Worm (Caenorhabditis elegans) whole organism, L4 larva: ENCODE data around the gene hlh-30.

Source experiments
- T20F7.1 ChIP-seq: fragments of 200-800 bp; sonication (Bioruptor generic); optimal IDR thresholded peaks from 2 replicates; lab custom pipeline; 2018; ENCODE audit warnings: mild to moderate bottlenecking, missing genetic modification characterization, missing compliant biosample characterization
- T26A8.4 ChIP-seq: fragments of 200-800 bp; sonication (Bioruptor generic); IDR thresholded peaks from 2 replicates; pipeline ENCODE4 v1.3.6; 2022; ENCODE audit warnings: missing genetic modification characterization, missing compliant biosample characterization
- ZK546.5 ChIP-seq, 2 experiments: sonication (generic microtip); optimal IDR thresholded peaks; 2 replicates each; lab custom pipeline; 2017; ENCODE audit warnings: missing biosample characterization in 2 of 2, missing genetic modification characterization in 2 of 2
- aha-1 ChIP-seq: fragments of 150-350 bp; peaks from one replicate; lab custom pipeline; 2014; ENCODE audit warnings: missing biosample characterization, missing genetic modification characterization
- attf-4 ChIP-seq: sonication (generic microtip); optimal IDR thresholded peaks from 3 replicates; lab custom pipeline; 2017; ENCODE audit warnings: missing biosample characterization, missing genetic modification characterization
- ceh-32 ChIP-seq: sonication (generic microtip); optimal IDR thresholded peaks from 2 replicates; lab custom pipeline; 2016; ENCODE audit warnings: mild to moderate bottlenecking, missing genetic modification characterization, missing compliant biosample characterization; ENCODE audit not compliant: poor library complexity
- cey-2 ChIP-seq: sonication (generic microtip); optimal IDR thresholded peaks from 3 replicates; lab custom pipeline; 2017; ENCODE audit warnings: missing genetic modification characterization, mild to moderate bottlenecking, missing compliant biosample characterization, antibody characterized with exemption, borderline replicate concordance; ENCODE audit not compliant: insufficient read depth
- ctbp-1 ChIP-seq: fragments of 200-800 bp; sonication (Bioruptor generic); IDR thresholded peaks from 2 replicates; pipeline ENCODE4 v1.3.6; 2022; ENCODE audit warnings: missing genetic modification reagents, missing genetic modification characterization, missing compliant biosample characterization
- dmd-9 ChIP-seq: fragments of 200-800 bp; sonication (Bioruptor generic); IDR thresholded peaks from 2 replicates; pipeline ENCODE4 v1.3.6; 2022; ENCODE audit warnings: missing genetic modification reagents, missing genetic modification characterization, missing compliant biosample characterization
- dpl-1 ChIP-seq: fragments of 150-350 bp; optimal IDR thresholded peaks from 2 replicates; lab custom pipeline; 2014; ENCODE audit warnings: missing biosample characterization, missing genetic modification reagents, missing genetic modification characterization
- egl-43 ChIP-seq: fragments of 200-800 bp; sonication (Bioruptor generic); IDR thresholded peaks from 2 replicates; pipeline ENCODE4 v1.3.6; 2022; ENCODE audit warnings: missing genetic modification reagents, missing genetic modification characterization, missing compliant biosample characterization
- fkh-10 ChIP-seq: fragments of 150-350 bp; optimal IDR thresholded peaks from 2 replicates; lab custom pipeline; 2014; ENCODE audit warnings: missing biosample characterization, missing genetic modification reagents, missing genetic modification characterization
- gei-8 ChIP-seq: fragments of 200-800 bp; sonication (Bioruptor generic); optimal IDR thresholded peaks from 2 replicates; lab custom pipeline; 2018; ENCODE audit warnings: mild to moderate bottlenecking, missing genetic modification characterization, missing compliant biosample characterization
- hif-1 ChIP-seq, 2 experiments: sonication (generic microtip); optimal IDR thresholded peaks; 2 replicates each; lab custom pipeline; 2016 to 2017; ENCODE audit warnings: missing compliant biosample characterization in 2 of 2, missing genetic modification characterization in 2 of 2, missing genetic modification reagents in 2 of 2, missing genotype in 2 of 2, mild to moderate bottlenecking in 1 of 2
- lir-3 ChIP-seq: sonication (generic microtip); optimal IDR thresholded peaks from 2 replicates; lab custom pipeline; 2016; ENCODE audit warnings: mild to moderate bottlenecking, missing genetic modification characterization, missing compliant biosample characterization
- madf-5 ChIP-seq, 2 experiments: fragments of 200-800 bp; sonication (Bioruptor generic); IDR thresholded peaks; 2 replicates each; pipeline ENCODE4 v1.3.6; 2022; ENCODE audit warnings: missing compliant biosample characterization in 2 of 2, missing genetic modification characterization in 2 of 2
- mdl-1 ChIP-seq, 2 experiments: fragments of 150-350 bp in 1 of 2; sonication (generic microtip) in 1 of 2; optimal IDR thresholded peaks; 2 replicates each; lab custom pipeline; 2014 to 2017; ENCODE audit warnings: missing biosample characterization in 2 of 2, missing genetic modification characterization in 2 of 2
- mdt-29 ChIP-seq: fragments of 200-800 bp; sonication (Bioruptor generic); IDR thresholded peaks from 2 replicates; pipeline ENCODE4 v1.3.6; 2022; ENCODE audit warnings: missing genetic modification reagents, missing genetic modification characterization, missing compliant biosample characterization
- nhr-111 ChIP-seq: fragments of 200-800 bp; sonication (Bioruptor generic); optimal IDR thresholded peaks from 2 replicates; lab custom pipeline; 2018; ENCODE audit warnings: mild to moderate bottlenecking, missing genetic modification characterization, missing compliant biosample characterization
- nhr-28 ChIP-seq: fragments of 150-350 bp; optimal IDR thresholded peaks from 2 replicates; lab custom pipeline; 2014; ENCODE audit warnings: missing biosample characterization, missing genetic modification characterization
- php-3 ChIP-seq: fragments of 200-800 bp; sonication (Bioruptor generic); IDR thresholded peaks from 2 replicates; pipeline ENCODE4 v1.3.6; 2022; ENCODE audit warnings: missing genetic modification reagents, missing genetic modification characterization, missing compliant biosample characterization
- saeg-2 ChIP-seq: fragments of 200-800 bp; sonication (Bioruptor generic); IDR thresholded peaks from 2 replicates; pipeline ENCODE4 v1.3.6; 2022; ENCODE audit warnings: missing genetic modification reagents, missing genetic modification characterization, missing compliant biosample characterization
- set-16 ChIP-seq: fragments of 200-800 bp; sonication (Bioruptor generic); IDR thresholded peaks from 2 replicates; pipeline ENCODE4 v1.3.6; 2022; ENCODE audit warnings: missing genetic modification reagents, missing genetic modification characterization, missing compliant biosample characterization
- skn-1 ChIP-seq: fragments of 150-350 bp; optimal IDR thresholded peaks from 2 replicates; lab custom pipeline; 2014; ENCODE audit warnings: missing biosample characterization, missing genetic modification characterization
- unc-39 ChIP-seq: sonication (generic microtip); optimal IDR thresholded peaks from 2 replicates; lab custom pipeline; 2017; ENCODE audit warnings: missing biosample characterization, missing genetic modification characterization
- unc-62 ChIP-seq, 3 experiments: fragments of 150-350 bp in 1 of 3; sonication (generic microtip); optimal IDR thresholded peaks in 2 of 3; peaks in 1 of 3; 1 replicate in 1 of 3; 2 replicates in 2 of 3; lab custom pipeline; 2014 to 2017; ENCODE audit warnings: missing biosample characterization in 3 of 3, missing genetic modification characterization in 3 of 3, missing genetic modification reagents in 3 of 3, missing genotype in 1 of 3
- vab-7 ChIP-seq: fragments of 200-800 bp; sonication (Bioruptor generic); IDR thresholded peaks from 2 replicates; pipeline ENCODE4 v1.3.6; 2022; ENCODE audit warnings: missing genetic modification reagents, missing genetic modification characterization, missing compliant biosample characterization
- zfp-2 ChIP-seq: sonication (generic microtip); optimal IDR thresholded peaks from 2 replicates; lab custom pipeline; 2016; ENCODE audit warnings: mild to moderate bottlenecking, missing genetic modification characterization, missing compliant biosample characterization
- zip-11 ChIP-seq: fragments of 200-800 bp; sonication (Bioruptor generic); IDR thresholded peaks from 2 replicates; pipeline ENCODE4 v1.3.6; 2022; ENCODE audit warnings: missing genetic modification characterization, missing compliant biosample characterization
- zip-2 ChIP-seq: fragments of 150-350 bp; optimal IDR thresholded peaks from 2 replicates; lab custom pipeline; 2014; ENCODE audit warnings: missing biosample characterization, missing genetic modification characterization
- ztf-11 ChIP-seq: fragments of 150-350 bp; optimal IDR thresholded peaks from 2 replicates; lab custom pipeline; 2014; ENCODE audit warnings: missing biosample characterization, missing genetic modification characterization

hlh-30 gene

ce11 chrIV:4007697-4008096 is 27.1 kb downstream of the hlh-30 start, which contains the start of gene W02C12.2:
W02C12.2 (minus strand) TSS chrIV:4007973.
- TF ChIP-seq php-3 (no peak), nhr-111 (GFP tag; lab: Kevin White, UChicago) (no peak), T26A8.4 (GFP tag; lab: Robert Waterston, UW) (no peak), unc-39 (no peak), nhr-28 (tag; lab: Kevin White, UChicago) (no peak), mdl-1 (tag; optimal IDR thresholded peaks at IDR 0.05; lab: Kevin White, UChicago) (no peak), saeg-2 (no peak), gei-8 (GFP tag; lab: Kevin White, UChicago) (no peak), set-16 (GFP tag; lab: Robert Waterston, UW) (peak; percentile 43; the same call in 1 of the 2 replicates), dmd-9 (GFP tag; lab: Robert Waterston, UW) (no peak), hif-1 (tag; optimal IDR thresholded peaks at IDR 0.05; lab: Kevin White, UChicago) (peak in 1 of 2 experiments; percentile 40), T20F7.1 (GFP tag; lab: Kevin White, UChicago) (no peak), egl-43 (GFP tag; lab: Robert Waterston, UW) (0 out of 2 replicates have a peak, but pooled peaks have one; percentile 35), ceh-32 (tag; lab: Kevin White, UChicago) (no peak), ZK546.5 (tag; optimal IDR thresholded peaks at IDR 0.05; lab: Kevin White, UChicago) (no peak), aha-1 (tag; lab: Kevin White, UChicago) (peak; percentile 6), unc-62 (GFP tag; optimal IDR thresholded peaks at IDR 0.05 in 1 of 2; lab: Kevin White, UChicago) (peak in 1 of 2 experiments; percentile 60), unc-62 (tag; optimal IDR thresholded peaks at IDR 0.05; lab: Kevin White, UChicago) (no peak)

ce11 chrIV:4005166-4005565 is 29.6 kb downstream of the hlh-30 start:
- no peak for TF ChIP-seq zip-11 (GFP tag; lab: Robert Waterston, UW)
- TF ChIP-seq vab-7 (GFP tag; lab: Robert Waterston, UW) = no peak
- TF ChIP-seq fkh-10 (GFP tag; lab: Kevin White, UChicago) = peak; percentile 60

- TF ChIP-seq zfp-2 (tag; lab: Kevin White, UChicago) (no peak), set-16 (GFP tag; lab: Robert Waterston, UW) (peak; percentile 65), cey-2 (tag; lab: Kevin White, UChicago) (no peak), aha-1 (tag; lab: Kevin White, UChicago) (peak; percentile 48)
- TF ChIP-seq, all 104 proteins: peak for 2
Measured at ce11 chrIV:4004221-4004620, 30.5 kb downstream of the hlh-30 start.

ce11 chrIV:3999662-4000061 is 35.1 kb downstream of the hlh-30 start:
- TF ChIP-seq set-16 (GFP tag; lab: Robert Waterston, UW) (peak; percentile 51), mdt-29 (GFP tag; lab: Robert Waterston, UW) (no peak), fkh-10 (GFP tag; lab: Kevin White, UChicago) (no peak)

ce11 chrIV:3998517-3998916 is 36.2 kb downstream of the hlh-30 start, which contains the start of gene F47C12.8:
F47C12.8 (minus strand) TSS chrIV:3998617.
- TF ChIP-seq skn-1 (no peak), zip-2 (tag; lab: Kevin White, UChicago) (no peak), unc-39 (no peak), madf-5 (GFP tag; IDR thresholded peaks at IDR 0.05; lab: Robert Waterston, UW) (no peak), ctbp-1 (GFP tag; lab: Robert Waterston, UW) (no peak), attf-4 (no peak), php-3 (no peak), egl-43 (GFP tag; lab: Robert Waterston, UW) (no peak), lir-3 (no peak), ztf-11 (no peak)

ce11 chrIV:3995384-3995783 is 39.4 kb downstream of the hlh-30 start, which contains the start of gene F47C12.7:
F47C12.7 (minus strand) TSS chrIV:3995484.
- no peak for TF ChIP-seq zip-11 (GFP tag; lab: Robert Waterston, UW)
- no peak for TF ChIP-seq dpl-1 (GFP tag; lab: Kevin White, UChicago)
- peak; percentile 28 for TF ChIP-seq aha-1 (tag; lab: Kevin White, UChicago)
